Worm (Caenorhabditis elegans) whole organism, L1 larva: ENCODE data around the gene C54H2.4.

ENCODE experiments used
- C04F5.9 ChIP-seq: sonication (generic microtip); optimal IDR thresholded peaks from 2 replicates; lab custom pipeline; 2016; ENCODE audit warnings: missing genetic modification characterization, missing compliant biosample characterization
- C16A3.4 ChIP-seq: fragments of 150-350 bp; optimal IDR thresholded peaks from 2 replicates; lab custom pipeline; 2014; ENCODE audit warnings: missing biosample characterization, missing genetic modification characterization
- F16B12.6 ChIP-seq: fragments of 150-350 bp; optimal IDR thresholded peaks from 2 replicates; lab custom pipeline; 2014; ENCODE audit warnings: missing biosample characterization, missing genetic modification characterization
- Y116A8C.19 ChIP-seq: sonication (generic microtip); optimal IDR thresholded peaks from 2 replicates; lab custom pipeline; 2016; ENCODE audit warnings: missing compliant biosample characterization, missing genetic modification characterization, borderline replicate concordance
- alr-1 ChIP-seq: fragments of 200-800 bp; sonication (Bioruptor generic); optimal IDR thresholded peaks from 2 replicates; lab custom pipeline; 2018; ENCODE audit warnings: borderline replicate concordance, mild to moderate bottlenecking, missing genetic modification characterization, missing compliant biosample characterization
- aly-2 ChIP-seq: fragments of 150-350 bp; optimal IDR thresholded peaks from 2 replicates; lab custom pipeline; 2014; ENCODE audit warnings: missing biosample characterization, missing genetic modification characterization
- ama-1 ChIP-seq: fragments of 150-350 bp; optimal IDR thresholded peaks from 2 replicates; lab custom pipeline; 2014
- blmp-1 ChIP-seq: fragments of 150-350 bp; optimal IDR thresholded peaks from 2 replicates; lab custom pipeline; 2014; ENCODE audit warnings: missing biosample characterization, missing genetic modification characterization
- dsc-1 ChIP-seq: sonication (generic microtip); optimal IDR thresholded peaks from 2 replicates; lab custom pipeline; 2016; ENCODE audit warnings: mild to moderate bottlenecking, missing genetic modification characterization, missing compliant biosample characterization
- efl-1 ChIP-seq, 4 experiments: fragments of 150-350 bp; optimal IDR thresholded peaks in 3 of 4; peaks in 1 of 4; 1 replicate in 1 of 4; 2 replicates in 3 of 4; lab custom pipeline; 2014; ENCODE audit warnings: missing biosample characterization in 2 of 4, missing genetic modification characterization in 2 of 4, missing genetic modification reagents in 2 of 4
- egl-13 ChIP-seq: sonication (generic microtip); optimal IDR thresholded peaks from 2 replicates; lab custom pipeline; 2016; ENCODE audit warnings: missing genotype, missing genetic modification reagents, missing genetic modification characterization, missing compliant biosample characterization
- elt-2 ChIP-seq: sonication (generic microtip); optimal IDR thresholded peaks from 2 replicates; lab custom pipeline; 2016; ENCODE audit warnings: missing genetic modification characterization, mild to moderate bottlenecking, inconsistent platforms, missing compliant biosample characterization, missing genetic modification reagents
- elt-3 ChIP-seq, 6 experiments: fragments of 150-350 bp in 1 of 6; sonication (generic microtip); optimal IDR thresholded peaks; 2 replicates each; lab custom pipeline; 2017 to 2018; ENCODE audit warnings: missing biosample characterization in 6 of 6, missing genetic modification characterization in 6 of 6, inconsistent platforms in 1 of 6
- hpl-2 ChIP-seq: fragments of 150-350 bp; optimal IDR thresholded peaks from 2 replicates; lab custom pipeline; 2014; ENCODE audit warnings: missing biosample characterization, missing genetic modification reagents, missing genetic modification characterization
- isw-1 ChIP-seq: fragments of 200-800 bp; sonication (Bioruptor generic); IDR thresholded peaks from 2 replicates; pipeline ENCODE4 v1.3.6; 2022; ENCODE audit warnings: missing genetic modification characterization, missing compliant biosample characterization
- jun-1 ChIP-seq: fragments of 150-350 bp; optimal IDR thresholded peaks from 2 replicates; lab custom pipeline; 2014; ENCODE audit warnings: missing biosample characterization, missing genetic modification reagents, missing genetic modification characterization
- lin-13 ChIP-seq: fragments of 150-350 bp; optimal IDR thresholded peaks from 2 replicates; lab custom pipeline; 2014; ENCODE audit warnings: missing biosample characterization, missing genetic modification reagents, missing genetic modification characterization
- lin-14 ChIP-seq: fragments of 200-800 bp; sonication (Bioruptor generic); optimal IDR thresholded peaks from 2 replicates; lab custom pipeline; 2018; ENCODE audit warnings: mild to moderate bottlenecking, missing genetic modification characterization, moderate library complexity, missing compliant biosample characterization
- lin-35 ChIP-seq, 2 experiments: fragments of 150-350 bp; optimal IDR thresholded peaks; 2 replicates each; lab custom pipeline; 2014; ENCODE audit warnings: missing biosample characterization in 2 of 2, missing genetic modification characterization in 2 of 2, missing genetic modification reagents in 2 of 2
- lir-3 ChIP-seq: sonication (generic microtip); optimal IDR thresholded peaks from 2 replicates; lab custom pipeline; 2016; ENCODE audit warnings: mild to moderate bottlenecking, missing genetic modification characterization, moderate library complexity, missing compliant biosample characterization; ENCODE audit not compliant: poor library complexity
- lsy-2 ChIP-seq, 2 experiments: fragments of 150-350 bp; optimal IDR thresholded peaks; 2 replicates each; lab custom pipeline; 2014; ENCODE audit warnings: missing biosample characterization in 2 of 2, missing genetic modification characterization in 2 of 2
- mdl-1 ChIP-seq, 2 experiments: fragments of 150-350 bp; optimal IDR thresholded peaks; 2 replicates each; lab custom pipeline; 2014 to 2017; ENCODE audit warnings: missing biosample characterization in 2 of 2, missing genetic modification characterization in 2 of 2, inconsistent platforms in 1 of 2
- mef-2 ChIP-seq: fragments of 150-350 bp; optimal IDR thresholded peaks from 2 replicates; lab custom pipeline; 2014; ENCODE audit warnings: missing biosample characterization, missing genetic modification characterization
- mep-1 ChIP-seq: fragments of 150-350 bp; optimal IDR thresholded peaks from 2 replicates; lab custom pipeline; 2014; ENCODE audit warnings: missing biosample characterization, missing genetic modification characterization
- nhr-11 ChIP-seq: fragments of 150-350 bp; optimal IDR thresholded peaks from 2 replicates; lab custom pipeline; 2014; ENCODE audit warnings: missing biosample characterization, missing genetic modification characterization
- nhr-12 ChIP-seq: sonication (generic microtip); optimal IDR thresholded peaks from 2 replicates; lab custom pipeline; 2017; ENCODE audit warnings: missing biosample characterization, missing genetic modification characterization
- nhr-19 ChIP-seq: fragments of 200-800 bp; sonication (Bioruptor generic); conservative IDR thresholded peaks from 2 replicates; pipeline ENCODE4 v1.3.6; 2022; ENCODE audit warnings: missing genetic modification characterization, missing compliant biosample characterization
- nhr-20 ChIP-seq: sonication (generic microtip); optimal IDR thresholded peaks from 2 replicates; lab custom pipeline; 2016; ENCODE audit warnings: mild to moderate bottlenecking, missing genetic modification characterization, missing compliant biosample characterization
- nhr-28 ChIP-seq: fragments of 150-350 bp; optimal IDR thresholded peaks from 2 replicates; lab custom pipeline; 2014; ENCODE audit warnings: missing biosample characterization, missing genetic modification characterization
- nhr-47 ChIP-seq: sonication (generic microtip); optimal IDR thresholded peaks from 2 replicates; lab custom pipeline; 2016; ENCODE audit warnings: mild to moderate bottlenecking, missing genetic modification characterization, moderate library complexity, missing compliant biosample characterization
- nhr-71 ChIP-seq: sonication (generic microtip); optimal IDR thresholded peaks from 2 replicates; lab custom pipeline; 2016; ENCODE audit warnings: mild to moderate bottlenecking, missing genetic modification characterization, moderate library complexity, missing compliant biosample characterization
- nhr-76 ChIP-seq: sonication (generic microtip); optimal IDR thresholded peaks from 2 replicates; lab custom pipeline; 2017; ENCODE audit warnings: missing biosample characterization, missing genetic modification characterization
- nhr-85 ChIP-seq: sonication (generic microtip); peaks from one replicate; lab custom pipeline; 2016; ENCODE audit warnings: missing genetic modification characterization, inconsistent platforms, missing compliant biosample characterization
- pag-3 ChIP-seq: sonication (generic microtip); optimal IDR thresholded peaks from 2 replicates; lab custom pipeline; 2017; ENCODE audit warnings: missing genetic modification characterization, mild to moderate bottlenecking, missing compliant biosample characterization, antibody characterized with exemption, borderline replicate concordance; ENCODE audit not compliant: insufficient read depth
- pqm-1 ChIP-seq: sonication (generic microtip); optimal IDR thresholded peaks from 3 replicates; lab custom pipeline; 2017; ENCODE audit warnings: missing biosample characterization, missing genetic modification characterization
- rnt-1 ChIP-seq: sonication (generic microtip); optimal IDR thresholded peaks from 2 replicates; lab custom pipeline; 2016; ENCODE audit warnings: mild to moderate bottlenecking, missing genetic modification characterization, moderate library complexity, missing compliant biosample characterization
- skn-1 ChIP-seq: fragments of 150-350 bp; optimal IDR thresholded peaks from 2 replicates; lab custom pipeline; 2014; ENCODE audit warnings: missing biosample characterization, missing genetic modification characterization
- snpc-4 ChIP-seq: fragments of 150-350 bp; optimal IDR thresholded peaks from 2 replicates; lab custom pipeline; 2014; ENCODE audit warnings: missing biosample characterization, missing genetic modification characterization
- snu-23 ChIP-seq: sonication (generic microtip); optimal IDR thresholded peaks from 2 replicates; lab custom pipeline; 2016; ENCODE audit warnings: missing genetic modification characterization, missing compliant biosample characterization
- sptf-1 ChIP-seq: fragments of 150-350 bp; optimal IDR thresholded peaks from 2 replicates; lab custom pipeline; 2014; ENCODE audit warnings: missing biosample characterization, missing genetic modification characterization
- sup-37 ChIP-seq: fragments of 200-800 bp; sonication (Bioruptor generic); optimal IDR thresholded peaks from 2 replicates; lab custom pipeline; 2018; ENCODE audit warnings: mild to moderate bottlenecking, missing genetic modification characterization, missing compliant biosample characterization
- swsn-7 ChIP-seq: sonication (generic microtip); optimal IDR thresholded peaks from 2 replicates; lab custom pipeline; 2016; ENCODE audit warnings: missing genetic modification characterization, missing compliant biosample characterization
- unc-30 ChIP-seq: sonication (generic microtip); optimal IDR thresholded peaks from 2 replicates; lab custom pipeline; 2017; ENCODE audit warnings: missing biosample characterization, missing genetic modification characterization
- unc-98 ChIP-seq: fragments of 200-800 bp; sonication (Bioruptor generic); IDR thresholded peaks from 2 replicates; pipeline ENCODE4 v1.3.6; 2022; ENCODE audit warnings: missing genetic modification characterization, missing compliant biosample characterization
- vab-15 ChIP-seq: sonication (generic microtip); optimal IDR thresholded peaks from 2 replicates; lab custom pipeline; 2017; ENCODE audit warnings: missing genotype, mild to moderate bottlenecking, missing genetic modification characterization, missing compliant biosample characterization
- zag-1 ChIP-seq: fragments of 150-350 bp; optimal IDR thresholded peaks from 2 replicates; lab custom pipeline; 2014; ENCODE audit warnings: missing biosample characterization, missing genetic modification characterization
- zip-4 ChIP-seq: fragments of 200-800 bp; sonication (Bioruptor generic); optimal IDR thresholded peaks from 2 replicates; lab custom pipeline; 2018; ENCODE audit warnings: mild to moderate bottlenecking, missing genetic modification characterization, moderate library complexity, missing compliant biosample characterization
- ztf-4 ChIP-seq: fragments of 150-350 bp; optimal IDR thresholded peaks from 2 replicates; lab custom pipeline; 2014; ENCODE audit warnings: missing biosample characterization, missing genetic modification characterization

C54H2.4 gene

DNA sequence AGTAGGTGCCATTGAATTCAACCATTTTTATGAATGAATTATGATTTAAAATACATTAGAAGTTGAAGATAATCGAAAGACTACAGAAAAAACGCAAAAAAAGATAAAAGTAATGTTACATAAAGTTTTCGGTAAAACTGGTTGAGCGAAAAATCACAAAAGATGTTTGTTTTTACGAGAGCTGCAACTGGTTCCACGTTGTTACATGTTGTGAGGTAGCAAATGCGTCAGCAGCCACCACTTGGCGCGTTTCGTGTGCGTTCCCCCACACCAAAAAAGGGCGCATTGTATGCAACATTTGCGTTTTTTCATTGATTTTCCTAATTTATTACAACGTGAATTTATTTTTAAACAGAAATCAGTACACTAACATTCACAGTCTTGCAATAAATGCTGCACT, 11.6 kb upstream of the C54H2.4 start, which contains the start of gene gakh-1 (continued):
- no peak for TF ChIP-seq sptf-1 (tag; lab: Kevin White, UChicago)

- TF ChIP-seq mef-2 (tag; lab: Kevin White, UChicago): no peak
- no peak for TF ChIP-seq nhr-71 (tag; lab: Kevin White, UChicago)
- TF ChIP-seq nhr-76 (tag; lab: Kevin White, UChicago): no peak
- no peak for TF ChIP-seq efl-1 (optimal IDR thresholded peaks at IDR 0.05; lab: Kevin White, UChicago)
- TF ChIP-seq efl-1 (GFP tag; optimal IDR thresholded peaks at IDR 0.05 in 1 of 2; lab: Kevin White, UChicago): peak in 1 of 2 experiments; percentile 72
- no peak for TF ChIP-seq sptf-1 (tag; lab: Kevin White, UChicago)
- TF ChIP-seq C04F5.9 (tag; lab: Kevin White, UChicago): no peak
Observed at ce11 chrX:5781294-5781693, 10.7 kb upstream of the C54H2.4 start.

DNA sequence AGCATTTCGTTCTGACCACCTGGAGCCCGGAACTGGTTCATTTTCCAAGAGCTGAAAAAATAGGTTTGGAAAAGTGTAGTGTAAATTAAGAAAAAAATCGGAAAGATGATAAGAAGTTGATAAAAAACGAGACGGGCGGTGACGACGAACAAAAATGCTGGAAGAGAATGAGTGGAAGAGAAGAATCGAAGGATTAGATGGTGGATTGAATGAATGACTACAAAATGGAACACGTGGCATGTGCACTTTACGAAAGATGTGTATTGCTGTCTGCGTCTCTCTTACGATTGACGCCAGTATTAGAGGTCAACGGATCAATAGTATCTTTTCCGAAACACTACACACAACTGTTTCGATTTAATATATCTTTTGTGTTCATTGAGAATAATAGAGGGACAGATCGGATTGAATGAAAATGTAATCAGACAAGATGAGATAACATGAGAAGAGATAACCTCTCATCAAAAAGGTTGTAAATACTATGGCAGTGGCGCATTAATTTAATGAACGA, 10.2 kb upstream of the C54H2.4 start, which contains the start of gene sft-4:
sft-4 (minus strand) TSS at position 51 of the 511 bp plus-strand sequence.
- TF ChIP-seq nhr-11 (no peak), unc-30 (tag; lab: Kevin White, UChicago) (no peak), nhr-47 (tag; lab: Kevin White, UChicago) (peak; percentile 17), nhr-71 (tag; lab: Kevin White, UChicago) (peak; percentile 77), efl-1 (optimal IDR thresholded peaks at IDR 0.05; lab: Kevin White, UChicago) (peak; percentile 0 to 11), efl-1 (GFP tag; optimal IDR thresholded peaks at IDR 0.05 in 1 of 2; lab: Kevin White, UChicago) (no peak), mep-1 (tag; lab: Kevin White, UChicago) (peak; percentile 40), nhr-28 (tag; lab: Kevin White, UChicago) (no peak), hpl-2 (GFP tag; lab: Kevin White, UChicago) (no peak), nhr-19 (GFP tag; lab: Robert Waterston, UW) (peak; percentile 55), vab-15 (no peak), pqm-1 (tag; lab: Kevin White, UChicago) (no peak), C04F5.9 (tag; lab: Kevin White, UChicago) (no peak), C16A3.4 (tag; lab: Kevin White, UChicago) (no peak), ztf-4 (tag; lab: Kevin White, UChicago) (peak; percentile 50), dsc-1 (tag; lab: Kevin White, UChicago) (peak; percentile 26), lsy-2 (tag; optimal IDR thresholded peaks at IDR 0.05; lab: Kevin White, UChicago) (peak; percentile 39 to 40), elt-2 (tag; lab: Kevin White, UChicago) (peak; percentile 9), sup-37 (GFP tag; lab: Kevin White, UChicago) (no peak), nhr-12 (no peak), mdl-1 (tag; optimal IDR thresholded peaks at IDR 0.05; lab: Kevin White, UChicago) (peak in 1 of 2 experiments; percentile 85), blmp-1 (tag; lab: Kevin White, UChicago) (peak; percentile 44), zip-4 (GFP tag; lab: Kevin White, UChicago) (no peak), snu-23 (GFP tag; lab: Kevin White, UChicago) (peak; percentile 65), zag-1 (tag; lab: Kevin White, UChicago) (no peak), pag-3 (tag; lab: Kevin White, UChicago) (no peak), jun-1 (tag; lab: Kevin White, UChicago) (no peak), lir-3 (tag; lab: Kevin White, UChicago) (peak; percentile 14), Y116A8C.19 (tag; lab: Kevin White, UChicago) (no peak), lin-35 (GFP tag; optimal IDR thresholded peaks at IDR 0.05; lab: Kevin White, UChicago) (peak in 1 of 2 experiments; percentile 1), lin-13 (GFP tag; lab: Kevin White, UChicago) (no peak), nhr-85 (tag; lab: Kevin White, UChicago) (peak; percentile 36), snpc-4 (tag; lab: Kevin White, UChicago) (no peak), isw-1 (GFP tag; lab: Robert Waterston, UW) (no peak), ama-1 (lab: Kevin White, UChicago) (no peak), egl-13 (tag; lab: Kevin White, UChicago) (no peak), elt-3 (tag; optimal IDR thresholded peaks at IDR 0.05; lab: Kevin White, UChicago) (peak in 2 of 6 experiments; percentile 15 to 17), skn-1 (tag; lab: Kevin White, UChicago) (no peak), swsn-7 (tag; lab: Kevin White, UChicago) (peak; percentile 38), F16B12.6 (tag; lab: Kevin White, UChicago) (no peak), unc-98 (GFP tag; lab: Robert Waterston, UW) (no peak), alr-1 (tag; lab: Kevin White, UChicago) (no peak), rnt-1 (tag; lab: Kevin White, UChicago) (peak; percentile 61), lin-14 (peak; percentile 80), nhr-20 (peak; percentile 48), aly-2 (no peak)
